Worm (Caenorhabditis elegans): ENCODE data around the gene pgp-5.

ce11 chrX:10837609-10838008 is 21.5 kb downstream of the pgp-5 start:
- TF ChIP-seq unc-42 (tag; optimal IDR thresholded peaks at IDR 0.05): no peak
- TF ChIP-seq gmeb-2 (tag; optimal IDR thresholded peaks at IDR 0.05): no peak
- TF ChIP-seq sox-4 (tag; optimal IDR thresholded peaks at IDR 0.05): no peak
- no peak for TF ChIP-seq ceh-34 (tag; optimal IDR thresholded peaks at IDR 0.05)
- TF ChIP-seq hlh-30 (tag; optimal IDR thresholded peaks at IDR 0.05; ENCODE audit: insufficient read depth): no peak
- no peak for TF ChIP-seq sox-2 (GFP tag; IDR thresholded peaks at IDR 0.05)
